Worm (Caenorhabditis elegans): ENCODE data around the gene pacl-1.

DNA sequence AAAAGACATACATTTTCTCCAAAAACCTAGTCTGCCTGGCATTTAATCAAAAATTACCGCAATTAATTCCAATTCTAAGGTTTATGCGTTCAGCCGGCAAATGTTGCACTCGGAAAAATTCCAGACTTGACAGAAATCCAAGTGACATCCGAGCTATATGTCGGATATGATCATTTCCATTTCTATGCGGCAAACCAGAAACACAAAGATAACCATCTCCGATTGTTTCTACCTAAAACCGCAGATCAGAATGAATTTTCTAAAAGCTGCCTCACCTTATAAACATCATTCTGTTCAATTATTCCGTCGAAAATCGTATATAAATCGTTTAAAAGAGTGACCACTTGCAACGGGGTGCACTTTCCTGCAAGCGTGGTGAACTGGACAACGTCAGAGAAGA is 26.1 kb downstream of the pacl-1 start:
- TF ChIP-seq D2030.7 (GFP tag; IDR thresholded peaks at IDR 0.05) (no peak), snpc-4 (GFP tag; optimal IDR thresholded peaks at IDR 0.05) (no peak), snpc-4 (tag; optimal IDR thresholded peaks at IDR 0.05) (no peak), hsf-1 (GFP tag; IDR thresholded peaks at IDR 0.05) (no peak), unc-130 (GFP tag; optimal IDR thresholded peaks at IDR 0.05) (no peak), akir-1 (GFP tag; optimal IDR thresholded peaks at IDR 0.05) (no peak), him-1 (tag; optimal IDR thresholded peaks at IDR 0.05) (no peak), lin-35 (GFP tag; optimal IDR thresholded peaks at IDR 0.05) (no peak), pha-4 (tag; optimal IDR thresholded peaks at IDR 0.05) (no peak), F52B5.7 (tag; optimal IDR thresholded peaks at IDR 0.05) (no peak)

Measured in whole organism, young adult.